Worm (Caenorhabditis elegans): Measurements from ENCODE around the gene F13A2.3.

The F13A2.3 gene

DNA sequence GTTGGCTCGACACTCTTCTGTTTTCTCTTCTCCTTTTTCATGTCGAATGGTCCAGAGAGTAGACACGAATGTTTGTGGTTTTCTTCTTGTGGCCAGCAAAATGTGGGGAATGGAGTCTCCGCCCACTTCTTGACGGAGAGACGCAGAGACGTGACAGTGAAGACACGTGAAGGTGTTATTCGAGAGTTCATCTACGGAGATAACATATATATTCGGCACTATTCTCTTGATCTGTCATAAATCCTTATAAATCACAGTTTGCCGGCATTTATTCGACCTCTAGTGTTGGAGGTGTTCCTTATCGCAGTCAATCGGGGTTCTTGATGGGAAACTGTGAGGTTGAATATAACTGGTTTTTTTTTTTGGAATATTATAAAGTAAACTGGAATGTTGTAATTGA lies 34.7 kb downstream of the F13A2.3 start, which contains the start of gene F32D1.3:
F32D1.3 (minus strand) TSS at position 65 of the 400 bp plus-strand sequence.
- peak; percentile 51 for TF ChIP-seq unc-62 (GFP tag; optimal IDR thresholded peaks at IDR 0.05)
- peak; percentile 37 for TF ChIP-seq elt-3 (tag; optimal IDR thresholded peaks at IDR 0.05)
- TF ChIP-seq elt-1 (tag; optimal IDR thresholded peaks at IDR 0.05; ENCODE audit: borderline replicate concordance, insufficient read depth), result peak; percentile 69
- no peak for TF ChIP-seq unc-39 (tag; optimal IDR thresholded peaks at IDR 0.05)
- no peak for TF ChIP-seq sem-2 (GFP tag; optimal IDR thresholded peaks at IDR 0.05)
- TF ChIP-seq nhr-2 (tag; optimal IDR thresholded peaks at IDR 0.05), result peak; percentile 19
- no peak for TF ChIP-seq mep-1 (tag; optimal IDR thresholded peaks at IDR 0.05)
- no peak for TF ChIP-seq mab-5 (tag; optimal IDR thresholded peaks at IDR 0.05)
- TF ChIP-seq lin-32 (GFP tag; optimal IDR thresholded peaks at IDR 0.05), result no peak
- TF ChIP-seq ceh-83 (GFP tag; optimal IDR thresholded peaks at IDR 0.05), result no peak

DNA sequence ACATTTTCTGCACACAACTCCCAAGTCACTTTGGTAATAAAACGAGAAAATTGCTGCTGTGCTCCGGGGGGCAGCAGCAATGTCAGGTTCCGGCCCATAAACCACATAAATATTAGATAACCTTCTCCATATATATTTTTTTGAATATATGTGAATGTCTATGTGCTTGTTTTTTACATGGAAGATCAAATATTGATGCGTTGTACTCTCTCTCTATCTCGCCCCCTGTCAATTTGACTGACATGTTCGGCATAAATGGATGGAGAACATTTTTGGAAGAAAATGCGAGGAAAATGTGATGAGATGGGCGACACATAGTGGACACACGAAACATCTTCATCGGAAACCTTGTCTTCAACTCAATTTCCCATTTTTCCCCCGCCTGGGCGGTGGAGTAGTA lies 36.1 kb downstream of the F13A2.3 start:
- peak; percentile 42 for TF ChIP-seq unc-62 (GFP tag; optimal IDR thresholded peaks at IDR 0.05)
- TF ChIP-seq nhr-28 (tag; optimal IDR thresholded peaks at IDR 0.05), result no peak

DNA sequence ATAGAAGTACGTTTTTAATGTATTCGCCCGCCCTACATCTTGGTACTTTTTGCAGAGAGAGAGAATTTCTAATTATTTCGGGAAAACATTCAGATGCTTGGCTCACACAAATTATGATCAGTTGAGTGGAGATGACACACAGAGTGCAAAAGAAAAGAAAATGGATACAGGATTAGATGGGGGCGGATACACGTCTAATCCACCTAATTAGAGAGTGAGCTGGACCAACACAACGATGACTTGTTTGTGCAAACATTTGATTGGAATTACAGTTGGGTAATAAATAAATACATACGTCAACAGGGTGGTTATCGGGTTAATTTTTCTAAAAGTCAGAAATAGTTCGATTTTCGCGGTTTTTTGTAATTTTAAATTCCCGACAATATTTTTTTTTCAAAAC lies 37.0 kb downstream of the F13A2.3 start:
- no peak for TF ChIP-seq sptf-1 (tag; optimal IDR thresholded peaks at IDR 0.05)
- TF ChIP-seq cnd-1 (tag; optimal IDR thresholded peaks at IDR 0.05), result no peak
- TF ChIP-seq ces-1 (GFP tag; optimal IDR thresholded peaks at IDR 0.05), result peak; percentile 80
- no peak for TF ChIP-seq drap-1 (GFP tag; optimal IDR thresholded peaks at IDR 0.05)
- TF ChIP-seq mls-2 (tag; optimal IDR thresholded peaks at IDR 0.05), result peak; percentile 26

DNA sequence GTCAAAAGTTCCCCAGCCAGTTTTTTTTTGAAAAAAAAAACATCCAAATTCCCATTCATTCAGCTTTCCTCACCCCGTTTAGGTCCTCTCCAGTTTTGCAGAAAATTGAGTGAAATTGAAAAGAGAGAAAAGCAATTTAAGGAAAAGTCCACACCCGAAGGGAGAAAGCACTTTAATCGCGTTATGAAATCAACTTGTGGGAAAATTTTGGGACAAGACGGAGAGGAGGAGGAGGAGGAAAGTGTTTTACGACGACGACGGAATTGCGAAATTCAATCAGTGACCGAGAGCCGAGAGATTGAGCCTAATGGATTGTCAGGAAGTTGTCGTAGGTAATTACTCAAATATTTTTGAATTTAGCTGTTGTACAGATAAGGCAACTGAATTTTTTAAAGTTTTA lies 38.8 kb downstream of the F13A2.3 start:
- TF ChIP-seq cnd-1 (tag; optimal IDR thresholded peaks at IDR 0.05) (no peak), unc-62 (GFP tag; optimal IDR thresholded peaks at IDR 0.05) (peak; percentile 35), hlh-1 (tag; optimal IDR thresholded peaks at IDR 0.05) (no peak), lin-13 (tag; optimal IDR thresholded peaks at IDR 0.05) (no peak), ces-1 (GFP tag; optimal IDR thresholded peaks at IDR 0.05) (peak; percentile 100)

DNA sequence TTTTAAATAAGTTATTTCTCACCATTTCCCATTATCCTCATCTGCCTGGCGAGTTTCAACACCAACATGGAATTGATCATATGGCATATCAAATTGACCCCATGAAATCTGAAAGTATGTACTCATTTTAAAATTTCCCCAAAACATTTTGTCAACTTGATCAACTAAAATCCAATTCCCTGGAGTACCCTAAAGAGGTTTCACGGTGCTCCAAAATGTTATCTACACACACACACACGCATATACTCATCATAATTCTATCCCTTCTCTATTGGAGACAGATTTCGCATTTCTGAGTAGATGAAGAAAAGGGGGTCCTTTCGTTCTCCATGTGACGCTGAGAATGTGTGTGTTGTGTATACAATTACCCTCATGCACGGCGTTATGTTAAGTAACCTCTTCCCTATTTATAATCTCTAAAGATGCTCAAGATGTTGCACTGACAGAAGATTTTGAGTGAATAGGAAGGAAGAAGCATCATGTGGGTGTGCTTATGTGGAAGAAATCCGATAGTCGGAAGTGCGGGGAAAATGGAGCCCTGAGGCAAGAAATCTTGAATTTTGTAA lies 40.0 kb downstream of the F13A2.3 start:
- TF ChIP-seq ces-1 (GFP tag; optimal IDR thresholded peaks at IDR 0.05) (peak; percentile 94), nhr-28 (tag; optimal IDR thresholded peaks at IDR 0.05) (no peak)

DNA sequence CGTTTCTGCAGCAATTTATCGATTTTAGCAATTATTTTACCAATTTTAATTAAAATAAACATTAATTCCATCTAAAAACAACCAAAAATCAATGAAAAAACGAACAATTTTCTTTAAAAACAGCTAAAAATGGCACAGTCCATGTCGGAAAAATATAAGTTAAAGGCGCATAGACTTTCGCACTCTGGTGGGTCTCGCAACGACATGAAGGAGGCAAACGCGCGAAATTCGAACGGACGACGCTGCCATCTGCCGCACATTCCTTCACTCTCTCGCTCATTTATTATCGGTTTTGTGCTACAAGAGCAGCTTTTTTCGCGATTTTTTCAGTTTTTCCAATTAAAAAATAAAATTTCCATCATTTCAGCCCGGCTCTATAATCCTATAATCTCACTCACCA lies 49.4 kb downstream of the F13A2.3 start, which contains the start of gene mcm-7:
mcm-7 (plus strand) TSS at position 368 of the 400 bp plus-strand sequence.
- no peak for TF ChIP-seq nhr-28 (tag; optimal IDR thresholded peaks at IDR 0.05)
- TF ChIP-seq ceh-83 (GFP tag; optimal IDR thresholded peaks at IDR 0.05), result no peak
- peak; percentile 40 for TF ChIP-seq mep-1 (tag; optimal IDR thresholded peaks at IDR 0.05)
- TF ChIP-seq tbx-8 (GFP tag; optimal IDR thresholded peaks at IDR 0.05), result no peak
- no peak for TF ChIP-seq nhr-76 (tag; optimal IDR thresholded peaks at IDR 0.05)
- no peak for TF ChIP-seq ztf-11 (tag; optimal IDR thresholded peaks at IDR 0.05)
- no peak for TF ChIP-seq ham-2 (GFP tag; optimal IDR thresholded peaks at IDR 0.05)
- TF ChIP-seq bed-3 (GFP tag; optimal IDR thresholded peaks at IDR 0.05), result no peak
- TF ChIP-seq hlh-1 (tag; optimal IDR thresholded peaks at IDR 0.05), result peak; percentile 59
- peak; percentile 1 for TF ChIP-seq nhr-237 (tag; optimal IDR thresholded peaks at IDR 0.05)
- no peak for TF ChIP-seq zip-8 (tag; optimal IDR thresholded peaks at IDR 0.05)
- no peak for TF ChIP-seq nhr-2 (tag; optimal IDR thresholded peaks at IDR 0.05)
- TF ChIP-seq elt-3 (tag; optimal IDR thresholded peaks at IDR 0.05), result no peak
- TF ChIP-seq mab-5 (tag; optimal IDR thresholded peaks at IDR 0.05), result no peak
- TF ChIP-seq flh-1 (GFP tag; optimal IDR thresholded peaks at IDR 0.05), result no peak
- peak; percentile 64 for TF ChIP-seq ceh-39 (tag; optimal IDR thresholded peaks at IDR 0.05)
- TF ChIP-seq elt-1 (tag; optimal IDR thresholded peaks at IDR 0.05; ENCODE audit: borderline replicate concordance, insufficient read depth), result no peak
- no peak for TF ChIP-seq unc-62 (GFP tag; optimal IDR thresholded peaks at IDR 0.05)
- no peak for TF ChIP-seq unc-120 (tag; optimal IDR thresholded peaks at IDR 0.05; ENCODE audit: poor library complexity, severe bottlenecking)
- no peak for TF ChIP-seq mls-2 (tag; optimal IDR thresholded peaks at IDR 0.05)
- no peak for TF ChIP-seq sptf-1 (tag; optimal IDR thresholded peaks at IDR 0.05)
- TF ChIP-seq unc-39 (tag; optimal IDR thresholded peaks at IDR 0.05), result no peak
- no peak for TF ChIP-seq M03D4.4 (tag; optimal IDR thresholded peaks at IDR 0.05)
- TF ChIP-seq nhr-12 (tag; optimal IDR thresholded peaks at IDR 0.05), result no peak
- TF ChIP-seq pha-4 (tag; optimal IDR thresholded peaks at IDR 0.05), result peak; percentile 78
- no peak for TF ChIP-seq drap-1 (GFP tag; optimal IDR thresholded peaks at IDR 0.05)
- no peak for TF ChIP-seq ceh-43 (GFP tag; optimal IDR thresholded peaks at IDR 0.05)
- TF ChIP-seq sem-2 (GFP tag; optimal IDR thresholded peaks at IDR 0.05), result no peak
- peak; percentile 68 for TF ChIP-seq lin-13 (tag; optimal IDR thresholded peaks at IDR 0.05)
- TF ChIP-seq ces-1 (GFP tag; optimal IDR thresholded peaks at IDR 0.05), result no peak
- TF ChIP-seq snpc-4 (tag; optimal IDR thresholded peaks at IDR 0.05), result no peak
- TF ChIP-seq blmp-1 (tag; optimal IDR thresholded peaks at IDR 0.05), result no peak
- TF ChIP-seq lsy-2 (tag; optimal IDR thresholded peaks at IDR 0.05), result peak; percentile 74
- no peak for TF ChIP-seq lin-32 (GFP tag; optimal IDR thresholded peaks at IDR 0.05)
- peak; percentile 50 for TF ChIP-seq cnd-1 (tag; optimal IDR thresholded peaks at IDR 0.05)
